Fruit fly (Drosophila melanogaster) whole organism, embryonic: ENCODE results near the gene mRpS31.

Experiments
- B-H2 ChIP-seq: fragments of 200-800 bp; sonication (Bioruptor generic); optimal IDR thresholded peaks from 2 replicates; lab custom pipeline; 2018; ENCODE audit warnings: missing biosample characterization, mild to moderate bottlenecking, missing genetic modification characterization
- CG1024 ChIP-seq: fragments of 200-800 bp; sonication (Bioruptor generic); IDR thresholded peaks from 2 replicates; pipeline ENCODE4 v1.3.6; 2022; ENCODE audit warnings: missing biosample characterization, missing genetic modification characterization
- CG10431 ChIP-seq: fragments of 200-800 bp; sonication (Bioruptor generic); optimal IDR thresholded peaks from 3 replicates; lab custom pipeline; 2018; ENCODE audit warnings: missing biosample characterization, mild to moderate bottlenecking, missing genetic modification characterization
- CG10462 ChIP-seq: fragments of 200-800 bp; sonication (Bioruptor generic); optimal IDR thresholded peaks from 2 replicates; lab custom pipeline; 2016; ENCODE audit warnings: missing biosample characterization, missing genetic modification characterization
- CG11560 ChIP-seq: fragments of 200-800 bp; sonication (Bioruptor generic); IDR thresholded peaks from 3 replicates; pipeline ENCODE4 v1.3.6; 2022; ENCODE audit warnings: missing biosample characterization, missing genetic modification characterization
- CG1233 ChIP-seq: fragments of 200-800 bp; sonication (Bioruptor generic); optimal IDR thresholded peaks from 4 replicates; lab custom pipeline; 2018; ENCODE audit warnings: missing biosample characterization, mild to moderate bottlenecking, missing genetic modification characterization
- CG15011 ChIP-seq: fragments of 200-800 bp; sonication (Bioruptor generic); optimal IDR thresholded peaks from 3 replicates; lab custom pipeline; 2018; ENCODE audit warnings: missing biosample characterization, mild to moderate bottlenecking, missing genetic modification characterization
- CG17328 ChIP-seq: fragments of 200-800 bp; sonication (Bioruptor generic); IDR thresholded peaks from 2 replicates; pipeline ENCODE4 v1.3.6; 2022; ENCODE audit warnings: missing biosample characterization, missing genetic modification characterization
- CG17385 ChIP-seq: fragments of 200-800 bp; sonication (Bioruptor generic); optimal IDR thresholded peaks from 3 replicates; lab custom pipeline; 2018; ENCODE audit warnings: missing biosample characterization, mild to moderate bottlenecking, missing genetic modification characterization
- CG17612 ChIP-seq: fragments of 200-800 bp; sonication (Bioruptor generic); IDR thresholded peaks from 2 replicates; pipeline ENCODE4 v1.3.6; 2022; ENCODE audit warnings: missing biosample characterization, missing genetic modification characterization
- CG1832 ChIP-seq: fragments of 200-800 bp; sonication (Bioruptor generic); optimal IDR thresholded peaks from 2 replicates; lab custom pipeline; 2017; ENCODE audit warnings: missing biosample characterization, mild to moderate bottlenecking, missing genetic modification characterization, inconsistent platforms
- CG2875 ChIP-seq: fragments of 200-800 bp; sonication (Bioruptor generic); optimal IDR thresholded peaks from 2 replicates; lab custom pipeline; 2017; ENCODE audit warnings: missing biosample characterization, mild to moderate bottlenecking, missing genetic modification characterization, missing genetic modification reagents
- CG3065 ChIP-seq: fragments of 200-800 bp; sonication (Bioruptor generic); optimal IDR thresholded peaks from 2 replicates; lab custom pipeline; 2016; ENCODE audit warnings: missing biosample characterization, missing genetic modification characterization
- CG4282 ChIP-seq: fragments of 200-800 bp; sonication (Bioruptor generic); optimal IDR thresholded peaks from 2 replicates; lab custom pipeline; 2016; ENCODE audit warnings: missing biosample characterization, missing genetic modification characterization
- CG4404 ChIP-seq: fragments of 200-800 bp; sonication (Bioruptor generic); IDR thresholded peaks from 2 replicates; pipeline ENCODE4 v1.3.6; 2022; ENCODE audit warnings: missing biosample characterization, missing genetic modification characterization
- CG7987 ChIP-seq: fragments of 200-800 bp; sonication (Bioruptor generic); optimal IDR thresholded peaks from 2 replicates; lab custom pipeline; 2018; ENCODE audit warnings: missing biosample characterization, mild to moderate bottlenecking, missing genetic modification characterization, moderate library complexity
- CrebB ChIP-seq: fragments of 200-800 bp; sonication (Bioruptor generic); optimal IDR thresholded peaks from 3 replicates; lab custom pipeline; 2018; ENCODE audit warnings: missing biosample characterization, mild to moderate bottlenecking, missing genetic modification characterization
- Fer3 ChIP-seq: fragments of 200-800 bp; sonication (Bioruptor generic); optimal IDR thresholded peaks from 2 replicates; lab custom pipeline; 2018; ENCODE audit warnings: missing biosample characterization, mild to moderate bottlenecking, missing genetic modification characterization, moderate library complexity
- HLH54F ChIP-seq: fragments of 200-800 bp; sonication (Bioruptor generic); optimal IDR thresholded peaks from 3 replicates; lab custom pipeline; 2016; ENCODE audit warnings: missing biosample characterization, missing genetic modification characterization
- HmgZ ChIP-seq: fragments of 200-800 bp; sonication (Bioruptor generic); optimal IDR thresholded peaks from 2 replicates; lab custom pipeline; 2018; ENCODE audit warnings: missing biosample characterization, mild to moderate bottlenecking, missing genetic modification characterization
- MTF-1 ChIP-seq: fragments of 200-800 bp; sonication (Bioruptor generic); optimal IDR thresholded peaks from 2 replicates; lab custom pipeline; 2018; ENCODE audit warnings: missing biosample characterization, mild to moderate bottlenecking, missing genetic modification characterization, borderline replicate concordance
- Mes4 ChIP-seq: fragments of 200-800 bp; sonication (Bioruptor generic); optimal IDR thresholded peaks from 2 replicates; lab custom pipeline; 2016; ENCODE audit warnings: missing biosample characterization, missing genetic modification characterization
- NC2β ChIP-seq: fragments of 200-800 bp; sonication (Bioruptor generic); optimal IDR thresholded peaks from 2 replicates; lab custom pipeline; 2016; ENCODE audit warnings: missing biosample characterization, missing genetic modification characterization
- Opbp ChIP-seq: fragments of 200-800 bp; sonication (Bioruptor generic); IDR thresholded peaks from 3 replicates; pipeline ENCODE4 v1.3.6; 2022; ENCODE audit warnings: missing biosample characterization, missing genetic modification characterization; ENCODE audit not compliant: partially characterized antibody
- Stat92E ChIP-seq, 3 experiments: fragments of >200 bp in 2 of 3; fragments of 200-800 bp in 1 of 3; sonication (Bioruptor generic) in 1 of 3; optimal IDR thresholded peaks; 2 replicates each; lab custom pipeline; 2017 to 2019; ENCODE audit warnings: missing biosample characterization in 3 of 3, missing genetic modification characterization in 3 of 3, mild to moderate bottlenecking in 1 of 3, moderate library complexity in 1 of 3
- Tbp ChIP-seq: fragments of >200 bp; optimal IDR thresholded peaks from 2 replicates; lab custom pipeline; 2018; ENCODE audit warnings: missing biosample characterization, missing genetic modification characterization
- Vsx1 ChIP-seq: fragments of 200-800 bp; sonication (Bioruptor generic); optimal IDR thresholded peaks from 2 replicates; lab custom pipeline; 2017; ENCODE audit warnings: missing biosample characterization, mild to moderate bottlenecking, missing genetic modification characterization, missing genetic modification reagents
- bsh ChIP-seq, 2 experiments: fragments of 200-800 bp; sonication (Bioruptor generic); optimal IDR thresholded peaks; 2 replicates each; lab custom pipeline; 2017 to 2018; ENCODE audit warnings: mild to moderate bottlenecking in 2 of 2, missing biosample characterization in 2 of 2, missing genetic modification characterization in 2 of 2, moderate library complexity in 1 of 2
- dimm ChIP-seq: fragments of 200-800 bp; sonication (Bioruptor generic); IDR thresholded peaks from 2 replicates; pipeline ENCODE4 v1.3.6; 2022; ENCODE audit warnings: missing biosample characterization, missing genetic modification characterization
- dmrt99B ChIP-seq: fragments of 200-800 bp; sonication (Bioruptor generic); optimal IDR thresholded peaks from 2 replicates; lab custom pipeline; 2018; ENCODE audit warnings: missing biosample characterization, mild to moderate bottlenecking, missing genetic modification characterization, moderate library complexity
- emc ChIP-seq: fragments of 200-800 bp; sonication (Bioruptor generic); optimal IDR thresholded peaks from 2 replicates; lab custom pipeline; 2016; ENCODE audit warnings: missing biosample characterization, missing genetic modification characterization
- fru ChIP-seq: fragments of >200 bp; optimal IDR thresholded peaks from 2 replicates; lab custom pipeline; 2017
- fu2 ChIP-seq: fragments of 200-800 bp; sonication (Bioruptor generic); optimal IDR thresholded peaks from 2 replicates; lab custom pipeline; 2016; ENCODE audit warnings: missing biosample characterization, missing genetic modification characterization
- gro ChIP-seq: fragments of 200-800 bp; sonication (Bioruptor generic); optimal IDR thresholded peaks from 2 replicates; lab custom pipeline; 2016; ENCODE audit warnings: missing biosample characterization, missing genetic modification characterization
- ken ChIP-seq: fragments of 200-800 bp; sonication (Bioruptor generic); IDR thresholded peaks from 3 replicates; pipeline ENCODE4 v1.3.6; 2022; ENCODE audit warnings: missing biosample characterization, missing genetic modification characterization
- pan ChIP-seq, 4 experiments: fragments of >200 bp in 3 of 4; fragments of 200-800 bp in 1 of 4; sonication (Bioruptor generic) in 1 of 4; optimal IDR thresholded peaks in 3 of 4; IDR thresholded peaks in 1 of 4; 2 replicates each; pipeline versions ENCODE4 v1.3.6 to Lab custom; 2017 to 2022; ENCODE audit warnings: missing biosample characterization in 2 of 4, missing genetic modification characterization in 2 of 4, mixed read lengths in 1 of 4
- peb ChIP-seq: fragments of 200-800 bp; sonication (Bioruptor generic); IDR thresholded peaks from 2 replicates; pipeline ENCODE4 v1.3.6; 2022; ENCODE audit warnings: missing biosample characterization, missing genetic modification characterization
- schlank ChIP-seq: fragments of 200-800 bp; sonication (Bioruptor generic); optimal IDR thresholded peaks from 2 replicates; lab custom pipeline; 2018; ENCODE audit warnings: missing biosample characterization, mild to moderate bottlenecking, missing genetic modification characterization
- seq ChIP-seq: fragments of 200-800 bp; sonication (Bioruptor generic); IDR thresholded peaks from 2 replicates; pipeline ENCODE4 v1.3.6; 2022; ENCODE audit warnings: missing biosample characterization, missing genetic modification characterization
- shn ChIP-seq: fragments of 200-800 bp; sonication (Bioruptor generic); optimal IDR thresholded peaks from 3 replicates; lab custom pipeline; 2016; ENCODE audit warnings: missing biosample characterization, missing genetic modification characterization
- sisA ChIP-seq: fragments of 200-800 bp; sonication (Bioruptor generic); IDR thresholded peaks from 2 replicates; pipeline ENCODE4 v1.3.6; 2022; ENCODE audit warnings: missing biosample characterization, missing genetic modification characterization
- tna ChIP-seq: fragments of 200-800 bp; sonication (Bioruptor generic); IDR thresholded peaks from 2 replicates; pipeline ENCODE4 v1.3.6; 2022; ENCODE audit warnings: missing biosample characterization, missing genetic modification characterization; ENCODE audit not compliant: partially characterized antibody
- trem ChIP-seq: fragments of 200-800 bp; optimal IDR thresholded peaks from 3 replicates; lab custom pipeline; 2019; ENCODE audit warnings: missing biosample characterization, mild to moderate bottlenecking, missing genetic modification characterization, moderate library complexity
- twi ChIP-seq: fragments of 200-800 bp; optimal IDR thresholded peaks from 2 replicates; lab custom pipeline; 2019; ENCODE audit warnings: missing biosample characterization, mild to moderate bottlenecking, missing genetic modification characterization, moderate library complexity
- vnd ChIP-seq: fragments of 200-800 bp; sonication (Bioruptor generic); IDR thresholded peaks from 3 replicates; pipeline ENCODE4 v1.3.6; 2022; ENCODE audit warnings: missing biosample characterization, missing genetic modification characterization; ENCODE audit not compliant: partially characterized antibody
- wek ChIP-seq: fragments of 200-800 bp; sonication (Bioruptor generic); optimal IDR thresholded peaks from 3 replicates; lab custom pipeline; 2018; ENCODE audit warnings: missing biosample characterization, mild to moderate bottlenecking, missing genetic modification characterization, moderate library complexity
- zfh1 ChIP-seq: fragments of 200-800 bp; sonication (Bioruptor generic); IDR thresholded peaks from 3 replicates; pipeline ENCODE4 v1.3.6; 2022; ENCODE audit warnings: missing biosample characterization, missing genetic modification characterization
- zfh2 ChIP-seq: fragments of 200-800 bp; sonication (Bioruptor generic); optimal IDR thresholded peaks from 2 replicates; lab custom pipeline; 2016; ENCODE audit warnings: missing biosample characterization, missing genetic modification characterization

Gene mRpS31

DNA sequence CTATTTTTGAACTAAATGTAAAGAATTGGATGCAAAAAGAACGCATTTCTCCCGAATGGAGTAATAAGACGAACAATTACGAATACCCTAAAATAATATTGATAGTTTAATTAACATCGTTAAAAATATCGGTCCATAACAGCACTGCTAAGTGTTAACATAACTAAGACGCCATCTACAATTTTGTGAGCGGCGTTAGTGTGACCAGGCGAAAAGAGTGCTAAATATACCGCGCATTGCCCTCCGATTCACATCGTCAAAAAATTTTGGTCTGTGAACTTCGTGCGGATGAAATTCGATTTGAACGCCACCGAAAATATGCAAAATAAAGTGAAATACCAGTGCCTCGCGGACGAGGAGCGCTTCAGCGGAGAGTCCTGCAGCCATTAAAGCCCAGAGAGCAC lies 46.7 kb downstream of the mRpS31 start, which contains the start of gene Mbs (continued):
- no peak for TF ChIP-seq ken
- peak; percentile 16 for TF ChIP-seq gro (GFP tag; lab: Kevin White, UChicago)
- TF ChIP-seq CG10462 (GFP tag; lab: Kevin White, UChicago) = no peak
- no peak for TF ChIP-seq emc
- TF ChIP-seq fru (lab: Kevin White, UChicago) = no peak
- TF ChIP-seq HmgZ = peak; percentile 33
- no peak for TF ChIP-seq CG4282 (GFP tag; lab: Kevin White, UChicago)
- no peak for TF ChIP-seq fu2 (GFP tag; lab: Kevin White, UChicago)
- TF ChIP-seq CG17328 (GFP tag; lab: Robert Waterston, UW) = no peak
- no peak for TF ChIP-seq CG2875
- no peak; the same call in 2 of the 3 replicates for TF ChIP-seq zfh1 (GFP tag; lab: Robert Waterston, UW)
- TF ChIP-seq MTF-1 (GFP tag; lab: Kevin White, UChicago) = no peak
- TF ChIP-seq Fer3 = peak; percentile 33
- no peak for TF ChIP-seq shn (GFP tag; lab: Kevin White, UChicago)
- no peak for TF ChIP-seq NC2β (GFP tag; lab: Kevin White, UChicago)
- TF ChIP-seq CG10431 (GFP tag; lab: Kevin White, UChicago) = no peak
- no peak for TF ChIP-seq peb (GFP tag; lab: Robert Waterston, UW)
- TF ChIP-seq zfh2 = no peak
- peak; percentile 40 for TF ChIP-seq B-H2 (GFP tag; lab: Kevin White, UChicago)
- TF ChIP-seq wek (GFP tag; lab: Kevin White, UChicago) = no peak
- peak; percentile 54; the same call in 2 of the 3 replicates for TF ChIP-seq Opbp (GFP tag; lab: Robert Waterston, UW)
- no peak for TF ChIP-seq CG1832 (GFP tag; lab: Kevin White, UChicago)
- TF ChIP-seq CG15011 (GFP tag; lab: Kevin White, UChicago) = no peak
- no peak for TF ChIP-seq CG3065 (GFP tag; lab: Kevin White, UChicago)
- TF ChIP-seq trem (tag; lab: Kevin White, UChicago) = peak; percentile 37
- TF ChIP-seq dimm (GFP tag; lab: Robert Waterston, UW) = no peak
- no peak for TF ChIP-seq schlank (tag; lab: Kevin White, UChicago)
- TF ChIP-seq CG1233 (GFP tag; lab: Kevin White, UChicago) = peak; percentile 55
- no peak for TF ChIP-seq Tbp (GFP tag; lab: Kevin White, UChicago)
- no peak for TF ChIP-seq Stat92E (GFP tag; optimal IDR thresholded peaks at IDR 0.05; lab: Kevin White, UChicago)
- no peak; the same call in 1 of the 2 replicates for TF ChIP-seq tna (GFP tag; lab: Robert Waterston, UW)
- no peak for TF ChIP-seq Mes4 (GFP tag; lab: Kevin White, UChicago)
- TF ChIP-seq Vsx1 (GFP tag; lab: Kevin White, UChicago) = peak; percentile 48
- no peak for TF ChIP-seq HLH54F (GFP tag; lab: Kevin White, UChicago)

DNA sequence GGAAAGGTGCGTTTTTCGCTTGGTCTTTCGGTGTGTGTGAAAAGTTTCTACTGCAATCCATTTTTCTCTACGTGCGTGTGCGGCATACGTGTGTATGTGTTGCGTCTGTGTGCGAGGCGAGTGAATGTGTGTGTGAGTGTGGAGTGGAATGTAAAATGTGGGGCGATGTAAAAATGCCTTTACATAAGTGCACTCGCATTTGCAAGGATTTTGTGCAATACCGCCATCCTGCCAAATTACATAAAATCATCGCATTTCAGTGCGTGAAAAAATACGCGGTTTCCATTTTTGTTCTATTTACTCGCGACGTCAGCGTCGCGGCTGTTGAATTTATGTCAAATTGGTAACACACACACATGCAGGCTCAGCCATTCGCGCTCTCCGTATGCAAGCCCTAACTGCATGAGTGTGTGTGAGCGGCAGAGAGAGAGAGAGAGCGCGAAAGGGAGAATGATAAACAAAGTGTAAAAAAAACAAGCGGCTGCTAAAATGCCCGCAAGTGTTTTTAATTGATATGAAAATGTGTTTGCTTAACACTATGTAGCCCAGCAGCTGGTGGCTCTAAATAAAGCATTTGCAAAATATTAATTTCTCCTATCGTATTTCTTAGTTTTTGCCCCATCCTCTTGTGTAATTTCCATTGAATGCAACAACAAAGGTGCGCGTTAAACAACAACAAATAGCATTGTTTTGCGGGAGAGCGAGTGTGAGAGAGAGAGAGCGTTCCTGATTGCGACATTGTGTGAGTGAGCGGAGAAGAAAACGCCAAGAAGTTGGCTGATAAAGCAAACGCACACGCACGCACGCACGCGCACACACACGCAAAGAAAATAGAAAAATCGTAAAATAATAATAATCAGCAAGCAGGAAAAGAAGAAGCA lies 47.4 kb downstream of the mRpS31 start:
- no peak for TF ChIP-seq sisA (GFP tag; lab: Robert Waterston, UW)
- no peak for TF ChIP-seq pan (optimal IDR thresholded peaks at IDR 0.05; lab: Kevin White, UChicago)
- TF ChIP-seq pan (GFP tag; optimal IDR thresholded peaks at IDR 0.05 in 1 of 2, IDR thresholded peaks at IDR 0.05 in 1 of 2) = peak in 1 of 2 experiments; percentile 59
- no peak for TF ChIP-seq CG17612 (GFP tag; lab: Robert Waterston, UW)
- peak; percentile 9 for TF ChIP-seq CrebB
- no peak for TF ChIP-seq tna (GFP tag; lab: Robert Waterston, UW)
- peak in 1 of 2 experiments; percentile 18 for TF ChIP-seq bsh (GFP tag; optimal IDR thresholded peaks at IDR 0.05; lab: Kevin White, UChicago)
- peak; percentile 57; the same call in 2 of the 3 replicates for TF ChIP-seq vnd (GFP tag; lab: Robert Waterston, UW)
- TF ChIP-seq twi (tag; lab: Kevin White, UChicago) = no peak
- TF ChIP-seq dmrt99B (tag; lab: Kevin White, UChicago) = no peak
- TF ChIP-seq CG17385 = peak; percentile 87
- no peak for TF ChIP-seq CG11560 (tag; lab: Robert Waterston, UW)
- TF ChIP-seq seq (GFP tag; lab: Robert Waterston, UW) = no peak
- no peak for TF ChIP-seq CG7987 (GFP tag; lab: Kevin White, UChicago)
- no peak for TF ChIP-seq ken
- no peak for TF ChIP-seq gro (GFP tag; lab: Kevin White, UChicago)
- TF ChIP-seq CG1024 (GFP tag; lab: Robert Waterston, UW) = no peak
- TF ChIP-seq CG4404 (GFP tag; lab: Robert Waterston, UW) = no peak
